Fruit fly (Drosophila melanogaster) whole organism, embryonic: ENCODE results near the gene CG14227.

Experiments used
- Antp ChIP-seq: fragments of 200-800 bp; sonication (Bioruptor generic); optimal IDR thresholded peaks from 3 replicates; lab custom pipeline; 2016; ENCODE audit warnings: missing biosample characterization, missing genetic modification characterization
- Asciz ChIP-seq: fragments of 200-800 bp; sonication (Bioruptor generic); optimal IDR thresholded peaks from 2 replicates; lab custom pipeline; 2017; ENCODE audit warnings: missing biosample characterization, mild to moderate bottlenecking, missing genetic modification characterization, missing genetic modification reagents
- Blimp-1 ChIP-seq: fragments of 200-800 bp; sonication (Bioruptor generic); optimal IDR thresholded peaks from 3 replicates; lab custom pipeline; 2018; ENCODE audit warnings: missing biosample characterization, missing genetic modification characterization, mild to moderate bottlenecking, moderate library complexity, missing genetic modification reagents
- CG10274 ChIP-seq: fragments of 200-800 bp; sonication (Bioruptor generic); optimal IDR thresholded peaks from 3 replicates; lab custom pipeline; 2017; ENCODE audit warnings: missing biosample characterization, mild to moderate bottlenecking, missing genetic modification characterization
- CG13123 ChIP-seq: fragments of 200-800 bp; sonication (Bioruptor generic); optimal IDR thresholded peaks from 2 replicates; lab custom pipeline; 2016; ENCODE audit warnings: missing biosample characterization, missing genetic modification characterization
- CG13894 ChIP-seq: fragments of 200-800 bp; sonication (Bioruptor generic); optimal IDR thresholded peaks from 3 replicates; lab custom pipeline; 2018; ENCODE audit warnings: missing biosample characterization, mild to moderate bottlenecking, missing genetic modification characterization, moderate library complexity
- CG15073 ChIP-seq: fragments of 200-800 bp; sonication (Bioruptor generic); optimal IDR thresholded peaks from 2 replicates; lab custom pipeline; 2016; ENCODE audit warnings: missing biosample characterization, missing genetic modification characterization
- CG17568 ChIP-seq: fragments of 200-800 bp; sonication (Bioruptor generic); optimal IDR thresholded peaks from 2 replicates; lab custom pipeline; 2018; ENCODE audit warnings: missing biosample characterization, mild to moderate bottlenecking, missing genetic modification characterization, moderate library complexity
- CG18476 ChIP-seq: fragments of 200-800 bp; sonication (Bioruptor generic); optimal IDR thresholded peaks from 2 replicates; lab custom pipeline; 2016; ENCODE audit warnings: missing biosample characterization, mild to moderate bottlenecking, missing genetic modification characterization
- CG31441 ChIP-seq: fragments of 200-800 bp; sonication (Bioruptor generic); IDR thresholded peaks from 2 replicates; pipeline ENCODE4 v1.3.6; 2022; ENCODE audit warnings: missing biosample characterization, missing genetic modification characterization
- CG3163 ChIP-seq: fragments of 200-800 bp; sonication (Bioruptor generic); optimal IDR thresholded peaks from 3 replicates; lab custom pipeline; 2016; ENCODE audit warnings: missing biosample characterization, missing genetic modification characterization
- CG4617 ChIP-seq: fragments of 200-800 bp; sonication (Bioruptor generic); optimal IDR thresholded peaks from 3 replicates; lab custom pipeline; 2016; ENCODE audit warnings: missing biosample characterization, missing genetic modification characterization, borderline replicate concordance
- CG5245 ChIP-seq: fragments of 200-800 bp; sonication (Bioruptor generic); optimal IDR thresholded peaks from 3 replicates; lab custom pipeline; 2016; ENCODE audit warnings: missing biosample characterization, missing genetic modification characterization
- CG6791 ChIP-seq: fragments of 200-800 bp; sonication (Bioruptor generic); IDR thresholded peaks from 3 replicates; pipeline ENCODE4 v1.3.6; 2022; ENCODE audit warnings: missing biosample characterization, missing genetic modification characterization; ENCODE audit not compliant: partially characterized antibody
- CG7745 ChIP-seq: fragments of 200-800 bp; sonication (Bioruptor generic); optimal IDR thresholded peaks from 2 replicates; lab custom pipeline; 2018; ENCODE audit warnings: missing biosample characterization, mild to moderate bottlenecking, missing genetic modification characterization, moderate library complexity
- CG7786 ChIP-seq: fragments of 200-800 bp; sonication (Bioruptor generic); optimal IDR thresholded peaks from 2 replicates; lab custom pipeline; 2016; ENCODE audit warnings: missing biosample characterization, missing genetic modification characterization
- CG8290 ChIP-seq, 3 experiments: fragments of 200-800 bp; sonication (Bioruptor generic); optimal IDR thresholded peaks; 2 replicates each; lab custom pipeline; 2016 to 2019; ENCODE audit warnings: missing biosample characterization in 3 of 3, missing genetic modification characterization in 3 of 3, mild to moderate bottlenecking in 2 of 3, moderate library complexity in 1 of 3
- CTCF ChIP-seq: fragments of 200-800 bp; sonication (Bioruptor generic); optimal IDR thresholded peaks from 2 replicates; lab custom pipeline; 2017; ENCODE audit warnings: missing biosample characterization, mild to moderate bottlenecking, missing genetic modification characterization, moderate library complexity
- Dbx ChIP-seq: fragments of 200-800 bp; sonication (Bioruptor generic); IDR thresholded peaks from 3 replicates; pipeline ENCODE4 v1.3.6; 2022; ENCODE audit warnings: missing biosample characterization, missing genetic modification characterization
- Dref ChIP-seq: fragments of 200-800 bp; sonication (Bioruptor generic); IDR thresholded peaks from 2 replicates; pipeline ENCODE4 v1.3.6; 2022; ENCODE audit warnings: missing biosample characterization, missing genetic modification characterization
- H2.0 ChIP-seq: fragments of 200-800 bp; sonication (Bioruptor generic); IDR thresholded peaks from 2 replicates; pipeline ENCODE4 v1.3.6; 2022; ENCODE audit warnings: missing biosample characterization, missing genetic modification characterization
- Hand ChIP-seq: fragments of 200-800 bp; sonication (Bioruptor generic); optimal IDR thresholded peaks from 2 replicates; lab custom pipeline; 2017; ENCODE audit warnings: mild to moderate bottlenecking, missing biosample characterization, missing genetic modification reagents, missing genetic modification characterization
- Hmr ChIP-seq: fragments of 200-800 bp; sonication (Bioruptor generic); optimal IDR thresholded peaks from 3 replicates; lab custom pipeline; 2017; ENCODE audit warnings: mild to moderate bottlenecking, missing biosample characterization, missing genetic modification reagents, missing genetic modification characterization
- Mad ChIP-seq: fragments of 200-800 bp; sonication (Bioruptor generic); optimal IDR thresholded peaks from 2 replicates; lab custom pipeline; 2016; ENCODE audit warnings: missing biosample characterization, missing genetic modification characterization
- Mes4 ChIP-seq: fragments of 200-800 bp; sonication (Bioruptor generic); optimal IDR thresholded peaks from 2 replicates; lab custom pipeline; 2016; ENCODE audit warnings: missing biosample characterization, missing genetic modification characterization
- Mrtf ChIP-seq: fragments of 200-800 bp; sonication (Bioruptor generic); IDR thresholded peaks from 3 replicates; pipeline ENCODE4 v1.3.6; 2022; ENCODE audit warnings: missing biosample characterization, missing genetic modification characterization
- NC2β ChIP-seq: fragments of 200-800 bp; sonication (Bioruptor generic); optimal IDR thresholded peaks from 2 replicates; lab custom pipeline; 2016; ENCODE audit warnings: missing biosample characterization, missing genetic modification characterization
- NK7.1 ChIP-seq: fragments of 200-800 bp; sonication (Bioruptor generic); optimal IDR thresholded peaks from 3 replicates; lab custom pipeline; 2016; ENCODE audit warnings: missing biosample characterization, missing genetic modification characterization
- Taf1 ChIP-seq: fragments of 200-800 bp; sonication (Bioruptor generic); IDR thresholded peaks from 2 replicates; pipeline ENCODE4 v1.3.6; 2022; ENCODE audit warnings: missing biosample characterization, missing genetic modification characterization
- bigmax ChIP-seq: fragments of 200-800 bp; sonication (Bioruptor generic); optimal IDR thresholded peaks from 2 replicates; lab custom pipeline; 2018; ENCODE audit warnings: missing biosample characterization, mild to moderate bottlenecking, missing genetic modification characterization
- cas ChIP-seq: fragments of 200-800 bp; sonication (Bioruptor generic); IDR thresholded peaks from 2 replicates; pipeline ENCODE4 v1.3.6; 2022; ENCODE audit warnings: missing biosample characterization, missing genetic modification characterization
- dimm ChIP-seq: fragments of 200-800 bp; sonication (Bioruptor generic); IDR thresholded peaks from 2 replicates; pipeline ENCODE4 v1.3.6; 2022; ENCODE audit warnings: missing biosample characterization, missing genetic modification characterization
- disco-r ChIP-seq: fragments of 200-800 bp; sonication (Bioruptor generic); optimal IDR thresholded peaks from 2 replicates; lab custom pipeline; 2016; ENCODE audit warnings: missing biosample characterization, missing genetic modification characterization
- eyg ChIP-seq: fragments of 200-800 bp; sonication (Bioruptor generic); optimal IDR thresholded peaks from 3 replicates; lab custom pipeline; 2016; ENCODE audit warnings: missing biosample characterization, missing genetic modification characterization
- gfzf ChIP-seq: fragments of 200-800 bp; sonication (Bioruptor generic); optimal IDR thresholded peaks from 2 replicates; lab custom pipeline; 2016; ENCODE audit warnings: missing biosample characterization, mild to moderate bottlenecking, missing genetic modification characterization, moderate library complexity
- grau ChIP-seq: fragments of 200-800 bp; optimal IDR thresholded peaks from 3 replicates; lab custom pipeline; 2019; ENCODE audit warnings: missing biosample characterization, mild to moderate bottlenecking, missing genetic modification characterization, moderate library complexity
- ken ChIP-seq: fragments of 200-800 bp; sonication (Bioruptor generic); IDR thresholded peaks from 3 replicates; pipeline ENCODE4 v1.3.6; 2022; ENCODE audit warnings: missing biosample characterization, missing genetic modification characterization
- nerfin-2 ChIP-seq: fragments of 200-800 bp; sonication (Bioruptor generic); IDR thresholded peaks from 2 replicates; pipeline ENCODE4 v1.3.6; 2022; ENCODE audit warnings: missing biosample characterization, missing genetic modification characterization; ENCODE audit not compliant: partially characterized antibody
- nmo ChIP-seq: fragments of 200-800 bp; sonication (Bioruptor generic); optimal IDR thresholded peaks from 2 replicates; lab custom pipeline; 2018; ENCODE audit warnings: missing biosample characterization, mild to moderate bottlenecking, missing genetic modification characterization, moderate library complexity
- oc ChIP-seq: fragments of 200-800 bp; sonication (Bioruptor generic); optimal IDR thresholded peaks from 2 replicates; lab custom pipeline; 2018; ENCODE audit warnings: missing biosample characterization, mild to moderate bottlenecking, missing genetic modification characterization, moderate library complexity
- phol ChIP-seq: fragments of 200-800 bp; sonication (Bioruptor generic); optimal IDR thresholded peaks from 3 replicates; lab custom pipeline; 2018; ENCODE audit warnings: missing biosample characterization, mild to moderate bottlenecking, missing genetic modification characterization, moderate library complexity
- pita ChIP-seq: fragments of 200-800 bp; sonication (Bioruptor generic); optimal IDR thresholded peaks from 2 replicates; lab custom pipeline; 2017; ENCODE audit warnings: missing biosample characterization, mild to moderate bottlenecking, missing genetic modification characterization
- salm ChIP-seq: fragments of 200-800 bp; sonication (Bioruptor generic); optimal IDR thresholded peaks from 2 replicates; lab custom pipeline; 2018; ENCODE audit warnings: missing biosample characterization, mild to moderate bottlenecking, missing genetic modification characterization
- seq ChIP-seq: fragments of 200-800 bp; sonication (Bioruptor generic); IDR thresholded peaks from 2 replicates; pipeline ENCODE4 v1.3.6; 2022; ENCODE audit warnings: missing biosample characterization, missing genetic modification characterization
- sim ChIP-seq: fragments of 200-800 bp; sonication (Bioruptor generic); IDR thresholded peaks from 2 replicates; pipeline ENCODE4 v1.3.6; 2022; ENCODE audit warnings: missing biosample characterization, missing genetic modification characterization
- slou ChIP-seq: fragments of 200-800 bp; sonication (Bioruptor generic); optimal IDR thresholded peaks from 3 replicates; lab custom pipeline; 2016; ENCODE audit warnings: missing biosample characterization, missing genetic modification characterization
- stc ChIP-seq: fragments of 200-800 bp; sonication (Bioruptor generic); IDR thresholded peaks from 2 replicates; pipeline ENCODE4 v1.3.6; 2022; ENCODE audit warnings: missing biosample characterization, missing genetic modification characterization
- tgo ChIP-seq: fragments of 200-800 bp; sonication (Bioruptor generic); IDR thresholded peaks from 3 replicates; pipeline ENCODE4 v1.3.6; 2022; ENCODE audit warnings: missing biosample characterization, missing genetic modification characterization
- tin ChIP-seq: fragments of 200-800 bp; sonication (Bioruptor generic); optimal IDR thresholded peaks from 3 replicates; lab custom pipeline; 2016; ENCODE audit warnings: missing biosample characterization, missing genetic modification characterization
- tna ChIP-seq: fragments of 200-800 bp; sonication (Bioruptor generic); IDR thresholded peaks from 2 replicates; pipeline ENCODE4 v1.3.6; 2022; ENCODE audit warnings: missing biosample characterization, missing genetic modification characterization; ENCODE audit not compliant: partially characterized antibody
- zfh2 ChIP-seq: fragments of 200-800 bp; sonication (Bioruptor generic); optimal IDR thresholded peaks from 2 replicates; lab custom pipeline; 2016; ENCODE audit warnings: missing biosample characterization, missing genetic modification characterization

The CG14227 gene

dm6 chrX:19666991-19667409 lies 21.7 kb downstream of the CG14227 start, which contains the start of gene Zw (continued):
- TF ChIP-seq grau (tag; lab: Kevin White, UChicago) (peak; percentile 45), tgo (GFP tag; lab: Robert Waterston, UW) (peak; percentile 67), Blimp-1 (no peak), bigmax (no peak), Hand (no peak), Taf1 (peak; percentile 40; the same call in 1 of the 2 replicates), cas (no peak), H2.0 (peak; percentile 51; the same call in 1 of the 2 replicates), Mrtf (GFP tag; lab: Robert Waterston, UW) (peak; percentile 64; the same call in 2 of the 3 replicates), ken (GFP tag; lab: Robert Waterston, UW) (peak; percentile 55; the same call in 1 of the 3 replicates), CG15073 (GFP tag; lab: Kevin White, UChicago) (no peak), stc (GFP tag; lab: Robert Waterston, UW) (no peak), disco-r (GFP tag; lab: Kevin White, UChicago) (no peak), CG3163 (GFP tag; lab: Kevin White, UChicago) (no peak), dimm (no peak), pita (GFP tag; lab: Kevin White, UChicago) (no peak), Antp (GFP tag; lab: Kevin White, UChicago) (peak; percentile 35), gfzf (GFP tag; lab: Kevin White, UChicago) (no peak), sim (GFP tag; lab: Robert Waterston, UW) (no peak), zfh2 (GFP tag; lab: Kevin White, UChicago) (peak; percentile 59), CG13123 (no peak), Mes4 (GFP tag; lab: Kevin White, UChicago) (peak; percentile 19), Dbx (peak; percentile 58; the same call in 2 of the 3 replicates), CG7745 (no peak), tna (GFP tag; lab: Robert Waterston, UW) (no peak), NC2β (GFP tag; lab: Kevin White, UChicago) (no peak), salm (tag; lab: Kevin White, UChicago) (no peak), oc (tag; lab: Kevin White, UChicago) (no peak), slou (no peak), Hmr (peak; percentile 27), CG13894 (tag; lab: Kevin White, UChicago) (no peak), Asciz (no peak), tin (GFP tag; lab: Kevin White, UChicago) (peak; percentile 56), NK7.1 (GFP tag; lab: Kevin White, UChicago) (no peak), Mad (no peak), phol (tag; lab: Kevin White, UChicago) (peak; percentile 34), Dref (GFP tag; lab: Robert Waterston, UW) (no peak), CG4617 (GFP tag; lab: Kevin White, UChicago) (no peak), CG31441 (GFP tag; lab: Robert Waterston, UW) (no peak), seq (GFP tag; lab: Robert Waterston, UW) (peak; percentile 33; the same call in 1 of the 2 replicates), CG6791 (GFP tag; lab: Robert Waterston, UW) (0 out of 3 replicates have a peak, but pooled peaks have one; percentile 22), nmo (peak; percentile 46), CG5245 (GFP tag; lab: Kevin White, UChicago) (peak; percentile 19), CG18476 (GFP tag; lab: Kevin White, UChicago) (peak; percentile 14), CG8290 (GFP tag; optimal IDR thresholded peaks at IDR 0.05; lab: Kevin White, UChicago) (no peak), CG8290 (tag; optimal IDR thresholded peaks at IDR 0.05; lab: Kevin White, UChicago) (peak in 1 of 2 experiments; percentile 88), CTCF (no peak), CG10274 (no peak), nerfin-2 (GFP tag; lab: Robert Waterston, UW) (no peak), CG17568 (GFP tag; lab: Kevin White, UChicago) (no peak), eyg (GFP tag; lab: Kevin White, UChicago) (no peak), CG7786 (GFP tag; lab: Kevin White, UChicago) (peak; percentile 49)
